Worm (Caenorhabditis elegans): Measurements from ENCODE around the gene C13E3.1.
A peak's percentile ranks its signal among the peaks of the same experiment; 100 is the strongest.

C13E3.1 gene

DNA sequence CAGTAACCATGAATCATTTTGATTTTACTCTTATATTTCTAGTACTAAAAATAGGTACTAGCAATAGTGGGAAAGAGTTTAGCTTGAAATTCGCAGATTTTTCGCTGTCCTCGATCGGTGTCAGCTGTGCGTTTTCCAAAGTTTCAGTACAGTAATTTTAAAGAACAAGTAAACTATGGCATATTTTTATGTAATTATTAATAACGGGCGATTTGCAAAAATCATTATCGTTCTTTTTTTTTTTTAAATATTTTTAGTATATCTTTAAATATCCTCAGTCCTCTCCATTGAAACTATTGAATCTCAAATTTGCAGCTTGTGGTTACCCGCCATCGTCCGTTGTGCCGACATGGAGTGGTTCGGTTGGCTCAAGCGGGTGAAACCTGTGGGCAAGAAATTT lies at the start of gene C13E3.1:
Gene C13E3.1, plus strand, starts transcription at position 301 of the 400 bp plus-strand sequence.
- TF ChIP-seq madf-6 (GFP tag; IDR thresholded peaks at IDR 0.05) (no peak), die-1 (tag; optimal IDR thresholded peaks at IDR 0.05) (no peak), F55B11.4 (tag; optimal IDR thresholded peaks at IDR 0.05; ENCODE audit: borderline replicate concordance, insufficient read depth) (no peak), bed-1 (GFP tag; IDR thresholded peaks at IDR 0.05) (no peak), D2030.7 (GFP tag; IDR thresholded peaks at IDR 0.05) (no peak), madf-10 (tag; optimal IDR thresholded peaks at IDR 0.05) (no peak), snpc-4 (GFP tag; optimal IDR thresholded peaks at IDR 0.05) (no peak), snpc-4 (tag; optimal IDR thresholded peaks at IDR 0.05) (no peak), F37B4.10 (GFP tag; IDR thresholded peaks at IDR 0.05) (no peak), tlf-1 (GFP tag; optimal IDR thresholded peaks at IDR 0.05) (no peak), unc-62 (GFP tag; optimal IDR thresholded peaks at IDR 0.05) (no peak), attf-6 (GFP tag; IDR thresholded peaks at IDR 0.05) (no peak)

DNA sequence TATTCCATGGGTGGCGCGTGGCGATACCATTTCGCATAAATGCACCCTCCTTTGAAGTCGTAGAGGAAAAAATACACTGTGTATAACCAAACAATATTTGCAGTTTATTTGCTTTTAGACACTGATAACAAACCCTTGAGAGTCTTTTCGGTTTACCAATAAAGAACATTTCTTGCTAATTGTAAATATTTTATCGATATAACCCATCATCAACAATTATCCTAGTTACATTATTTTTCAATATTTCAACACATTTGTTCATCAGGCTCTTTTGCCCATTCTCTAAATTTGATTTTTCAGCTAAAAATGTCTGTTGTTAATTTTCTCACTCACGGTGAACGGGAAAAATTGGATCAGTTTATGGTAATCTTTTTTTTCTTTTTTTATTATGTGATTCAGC lies 48.9 kb upstream of the C13E3.1 start, which contains the start of gene ubc-23:
Gene ubc-23, plus strand, starts transcription at position 301 of the 400 bp plus-strand sequence.
- no peak for TF ChIP-seq xnd-1 (tag; optimal IDR thresholded peaks at IDR 0.05)
- TF ChIP-seq hlh-26 (GFP tag; conservative IDR thresholded peaks at IDR 0.05), result no peak
- TF ChIP-seq tbx-9 (tag; optimal IDR thresholded peaks at IDR 0.05; ENCODE audit: borderline replicate concordance), result no peak
- no peak for TF ChIP-seq nfyb-1 (GFP tag; IDR thresholded peaks at IDR 0.05)
- no peak for TF ChIP-seq ZK185.1 (tag; optimal IDR thresholded peaks at IDR 0.05; ENCODE audit: poor library complexity, severe bottlenecking)
- no peak for TF ChIP-seq him-1 (tag; optimal IDR thresholded peaks at IDR 0.05)

DNA sequence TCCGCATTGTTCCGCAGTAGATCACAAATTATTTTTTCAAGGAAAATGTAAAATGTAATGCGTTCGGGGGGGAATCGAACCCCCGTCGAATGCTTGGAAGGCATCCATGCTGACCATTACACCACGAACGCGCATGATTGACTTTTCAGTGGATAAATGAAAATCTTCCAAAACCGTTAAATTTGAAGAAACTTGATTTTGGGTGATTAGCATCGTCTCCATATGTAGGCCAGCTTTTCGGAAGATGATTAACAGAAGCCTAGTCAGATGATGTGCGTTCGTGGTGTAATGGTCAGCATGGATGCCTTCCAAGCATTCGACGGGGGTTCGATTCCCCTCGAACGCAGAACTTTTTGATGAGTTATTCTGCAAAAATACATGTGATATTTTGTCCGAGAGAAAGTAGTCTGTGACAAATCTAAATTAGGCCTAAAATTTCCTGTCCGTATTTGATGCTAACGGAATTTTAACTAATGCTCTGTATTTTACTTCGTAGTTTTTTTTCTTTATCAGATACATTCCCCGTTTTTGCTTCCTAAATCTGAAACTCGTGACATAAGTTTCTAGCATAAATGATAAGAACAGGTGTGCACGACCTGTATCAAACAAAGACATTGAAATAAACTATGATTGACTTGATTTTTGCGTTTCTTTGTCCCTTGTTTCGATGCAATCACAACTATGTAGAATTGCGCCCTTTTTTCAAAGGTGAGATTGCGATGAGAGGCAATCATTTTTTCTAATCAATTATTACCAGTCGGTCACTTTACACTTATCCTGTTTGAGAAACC lies 46.3 kb upstream of the C13E3.1 start, which contains the start of gene C28G1.10:
Gene C28G1.10, plus strand, starts transcription at position 676 of the 791 bp plus-strand sequence.
- TF ChIP-seq Y79H2A.3 (GFP tag; conservative IDR thresholded peaks at IDR 0.05) (no peak), zfh-2 (GFP tag; conservative IDR thresholded peaks at IDR 0.05) (no peak), F52B5.7 (tag; optimal IDR thresholded peaks at IDR 0.05) (no peak), snpc-1.3 (tag; optimal IDR thresholded peaks at IDR 0.05; ENCODE audit: insufficient read depth) (peak; percentile 50), pbrm-1 (GFP tag; IDR thresholded peaks at IDR 0.05) (0 out of 2 replicates have a peak, but pooled peaks have one; percentile 38), tbx-9 (tag; optimal IDR thresholded peaks at IDR 0.05; ENCODE audit: borderline replicate concordance) (no peak), ztf-3 (GFP tag; optimal IDR thresholded peaks at IDR 0.05) (no peak), somi-1 (GFP tag; optimal IDR thresholded peaks at IDR 0.05) (peak; percentile 6), nhr-80 (tag; optimal IDR thresholded peaks at IDR 0.05) (peak; percentile 61), T07F8.4 (tag; optimal IDR thresholded peaks at IDR 0.05) (peak; percentile 27), F23B12.7 (tag; optimal IDR thresholded peaks at IDR 0.05; ENCODE audit: insufficient read depth) (no peak), nhr-120 (GFP tag; IDR thresholded peaks at IDR 0.05) (0 out of 2 replicates have a peak, but pooled peaks have one; percentile 67), F10E7.11 (tag; optimal IDR thresholded peaks at IDR 0.05) (no peak), ekl-4 (GFP tag; IDR thresholded peaks at IDR 0.05) (no peak), T26A5.8 (tag; optimal IDR thresholded peaks at IDR 0.05) (no peak), Y95B8A.8 (GFP tag; IDR thresholded peaks at IDR 0.05) (no peak), aptf-2 (GFP tag; conservative IDR thresholded peaks at IDR 0.05) (0 out of 2 replicates have a peak, but pooled peaks have one; percentile 15), attf-6 (GFP tag; IDR thresholded peaks at IDR 0.05) (peak; percentile 69), K12H6.12 (tag; optimal IDR thresholded peaks at IDR 0.05) (no peak), ZK185.1 (tag; optimal IDR thresholded peaks at IDR 0.05; ENCODE audit: poor library complexity, severe bottlenecking) (no peak), snpc-3.4 (tag; optimal IDR thresholded peaks at IDR 0.05) (peak; percentile 49), cebp-2 (GFP tag; IDR thresholded peaks at IDR 0.05) (no peak), nhr-90 (tag; optimal IDR thresholded peaks at IDR 0.05) (peak; percentile 62), mes-4 (tag; optimal IDR thresholded peaks at IDR 0.05) (no peak), K11D2.4 (GFP tag; IDR thresholded peaks at IDR 0.05) (no peak), egl-18 (GFP tag; IDR thresholded peaks at IDR 0.05) (no peak), attf-5 (GFP tag; optimal IDR thresholded peaks at IDR 0.05) (peak; percentile 25), ceh-91 (GFP tag; IDR thresholded peaks at IDR 0.05) (no peak), die-1 (tag; optimal IDR thresholded peaks at IDR 0.05) (peak; percentile 85), ztf-6 (GFP tag; IDR thresholded peaks at IDR 0.05) (no peak)

All from whole organism, young adult.